Worm (Caenorhabditis elegans) whole organism, L1 larva: ENCODE measurements around the gene rabr-1.

Experiments used
- blmp-1 ChIP-seq: fragments of 150-350 bp; optimal IDR thresholded peaks from 2 replicates; lab custom pipeline; 2014; ENCODE audit warnings: missing biosample characterization, missing genetic modification characterization
- dpl-1 ChIP-seq, 3 experiments: fragments of 150-350 bp in 2 of 3; sonication (generic microtip) in 1 of 3; optimal IDR thresholded peaks; 2 replicates each; lab custom pipeline; 2014 to 2017; ENCODE audit warnings: missing biosample characterization in 3 of 3, missing genetic modification characterization in 3 of 3, missing genetic modification reagents in 3 of 3
- fkh-4 ChIP-seq: sonication (generic microtip); optimal IDR thresholded peaks from 2 replicates; lab custom pipeline; 2016; ENCODE audit warnings: missing compliant biosample characterization, missing genetic modification characterization, borderline replicate concordance
- nhr-84 ChIP-seq: sonication (generic microtip); optimal IDR thresholded peaks from 2 replicates; lab custom pipeline; 2017; ENCODE audit warnings: missing biosample characterization, missing genetic modification characterization
- pqm-1 ChIP-seq: sonication (generic microtip); optimal IDR thresholded peaks from 3 replicates; lab custom pipeline; 2017; ENCODE audit warnings: missing biosample characterization, missing genetic modification characterization

ce11 chrX:2531276-2531675 lies 35.3 kb downstream of the rabr-1 start:
- TF ChIP-seq nhr-84 (tag; lab: Kevin White, UChicago) (no peak), blmp-1 (tag; lab: Kevin White, UChicago) (no peak), pqm-1 (tag; lab: Kevin White, UChicago) (no peak), fkh-4 (tag; lab: Kevin White, UChicago) (no peak), dpl-1 (GFP tag; optimal IDR thresholded peaks at IDR 0.05; lab: Kevin White, UChicago) (no peak)
